Fruit fly (Drosophila melanogaster): ENCODE results near the gene PNUTS.

Gene PNUTS

DNA sequence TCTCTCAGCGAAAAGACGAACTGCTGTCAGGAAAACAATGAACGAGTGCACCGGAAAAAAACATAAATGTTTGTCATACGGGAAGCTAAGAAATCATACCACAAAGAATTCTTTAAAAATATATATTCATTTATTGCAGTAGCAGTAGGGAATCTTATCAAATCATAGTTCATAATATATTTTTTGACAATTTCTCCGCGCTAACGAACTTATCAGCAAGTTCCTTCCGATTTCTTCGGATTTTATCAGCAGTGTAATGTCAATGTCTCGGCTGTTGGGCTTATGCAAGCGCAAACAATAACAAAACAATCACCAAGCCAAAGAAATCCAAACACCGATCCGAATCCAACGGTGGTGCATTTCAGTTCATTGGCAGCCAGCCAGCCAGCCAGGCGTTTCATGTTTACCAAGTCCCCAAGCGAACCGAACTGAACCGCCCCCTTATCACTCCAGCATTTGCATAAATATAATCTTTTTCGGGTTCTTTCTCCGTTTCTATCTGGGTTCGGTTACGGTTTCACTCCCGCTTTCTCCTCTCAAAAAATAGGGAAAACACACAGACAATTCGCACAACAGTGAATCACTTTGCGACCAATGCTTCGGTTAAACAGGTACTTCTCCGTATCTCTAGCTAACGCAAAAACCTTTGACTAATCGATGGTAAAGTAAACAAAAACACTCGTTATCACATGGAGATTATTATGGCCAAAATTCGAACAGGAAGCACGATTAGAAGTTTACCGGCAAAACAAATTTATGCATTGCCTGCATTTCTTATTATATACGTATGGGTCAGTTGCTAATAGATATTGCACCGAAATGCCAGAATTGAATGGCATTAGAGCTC lies 42.5 kb upstream of the PNUTS start (continued):
- TF ChIP-seq CG18011 (GFP tag; optimal IDR thresholded peaks at IDR 0.05), result no peak
- peak; percentile 20 for TF ChIP-seq Nf-YB (GFP tag; optimal IDR thresholded peaks at IDR 0.05)
- TF ChIP-seq CG10979 (tag; optimal IDR thresholded peaks at IDR 0.05), result peak; percentile 66
- TF ChIP-seq maf-S (GFP tag; optimal IDR thresholded peaks at IDR 0.05), result no peak
- peak; percentile 48 for TF ChIP-seq Ssrp (tag; optimal IDR thresholded peaks at IDR 0.05)
- TF ChIP-seq dpn (GFP tag; optimal IDR thresholded peaks at IDR 0.05), result peak in 1 of 2 experiments; percentile 31
- peak; percentile 65 for TF ChIP-seq Sox100B (GFP tag; optimal IDR thresholded peaks at IDR 0.05)
- peak; percentile 74 for TF ChIP-seq CG12391 (tag; optimal IDR thresholded peaks at IDR 0.05)
- no peak for TF ChIP-seq BEAF-32 (GFP tag; optimal IDR thresholded peaks at IDR 0.05)
- TF ChIP-seq CG31224 (GFP tag; IDR thresholded peaks at IDR 0.05), result no peak
- no peak for TF ChIP-seq Ptx1 (GFP tag; IDR thresholded peaks at IDR 0.05)
- TF ChIP-seq CG11398 (GFP tag; optimal IDR thresholded peaks at IDR 0.05), result no peak
- TF ChIP-seq chinmo (GFP tag; IDR thresholded peaks at IDR 0.05; ENCODE audit: partially characterized antibody), result 0 out of 4 replicates have a peak, but pooled peaks have one; percentile 23
- no peak for TF ChIP-seq zen2 (GFP tag; IDR thresholded peaks at IDR 0.05; ENCODE audit: partially characterized antibody)
- TF ChIP-seq CG1233 (GFP tag; optimal IDR thresholded peaks at IDR 0.05), result no peak
- peak; percentile 11 for TF ChIP-seq CG9727 (GFP tag; optimal IDR thresholded peaks at IDR 0.05)
- TF ChIP-seq CG18262 (tag; optimal IDR thresholded peaks at IDR 0.05), result peak; percentile 66
- no peak for TF ChIP-seq BtbVII (GFP tag; optimal IDR thresholded peaks at IDR 0.05)
- no peak for TF ChIP-seq Aef1 (GFP tag; IDR thresholded peaks at IDR 0.05)
- peak; percentile 65 for TF ChIP-seq CG1529 (GFP tag; optimal IDR thresholded peaks at IDR 0.05)
- TF ChIP-seq Hr78 (GFP tag; optimal IDR thresholded peaks at IDR 0.05), result peak in 1 of 2 experiments; percentile 68
- no peak for TF ChIP-seq Hr39 (optimal IDR thresholded peaks at IDR 0.05)
- 0 out of 2 replicates have a peak, but pooled peaks have one; percentile 22 for TF ChIP-seq HLH3B (GFP tag; IDR thresholded peaks at IDR 0.05)
- peak; percentile 15 for TF ChIP-seq CG16815 (GFP tag; optimal IDR thresholded peaks at IDR 0.05)
- peak; percentile 84 for TF ChIP-seq ATbp (GFP tag; optimal IDR thresholded peaks at IDR 0.05)
- 0 out of 3 replicates have a peak, but pooled peaks have one; percentile 14 for TF ChIP-seq H15 (GFP tag; IDR thresholded peaks at IDR 0.05)
- no peak for TF ChIP-seq Ada2b (GFP tag; IDR thresholded peaks at IDR 0.05)
- peak; percentile 45 for TF ChIP-seq az2 (GFP tag; optimal IDR thresholded peaks at IDR 0.05)
- TF ChIP-seq Gug (GFP tag; IDR thresholded peaks at IDR 0.05), result no peak
- TF ChIP-seq cad (GFP tag; optimal IDR thresholded peaks at IDR 0.05), result no peak
- TF ChIP-seq Side (GFP tag; optimal IDR thresholded peaks at IDR 0.05), result no peak
- TF ChIP-seq dysf (GFP tag; IDR thresholded peaks at IDR 0.05), result no peak
- TF ChIP-seq Blimp-1 (GFP tag; optimal IDR thresholded peaks at IDR 0.05), result peak; percentile 56
- TF ChIP-seq CG16813 (GFP tag; IDR thresholded peaks at IDR 0.05; ENCODE audit: partially characterized antibody), result no peak
- peak in 1 of 2 experiments; percentile 87 for TF ChIP-seq Pdp1 (GFP tag; optimal IDR thresholded peaks at IDR 0.05)
- no peak for TF ChIP-seq CG6683 (GFP tag; optimal IDR thresholded peaks at IDR 0.05)
- TF ChIP-seq PHDP (tag; optimal IDR thresholded peaks at IDR 0.05), result peak; percentile 71
- peak in 1 of 2 experiments; percentile 30 for TF ChIP-seq Eip74EF (GFP tag; optimal IDR thresholded peaks at IDR 0.05)
- TF ChIP-seq Gsc (GFP tag; IDR thresholded peaks at IDR 0.05), result no peak
- TF ChIP-seq gsb (GFP tag; IDR thresholded peaks at IDR 0.05), result no peak
- TF ChIP-seq Mad (GFP tag; optimal IDR thresholded peaks at IDR 0.05), result no peak
- peak; percentile 61 for TF ChIP-seq exex (tag; optimal IDR thresholded peaks at IDR 0.05)
- peak; percentile 54 for TF ChIP-seq Oli (tag; optimal IDR thresholded peaks at IDR 0.05)
- peak; percentile 27 for TF ChIP-seq CG15601 (tag; optimal IDR thresholded peaks at IDR 0.05)
- TF ChIP-seq Awh (GFP tag; IDR thresholded peaks at IDR 0.05), result 0 out of 2 replicates have a peak, but pooled peaks have one; percentile 23
- peak; percentile 0 for TF ChIP-seq CG2116 (GFP tag; optimal IDR thresholded peaks at IDR 0.05)
- no peak for TF ChIP-seq Hey (tag; optimal IDR thresholded peaks at IDR 0.05)

Data from whole organism, embryonic.